Worm (Caenorhabditis elegans) whole organism, L4 larva: ENCODE measurements around the gene str-3.

Experiments used
- F49E8.2 ChIP-seq: sonication (generic microtip); optimal IDR thresholded peaks from 2 replicates; lab custom pipeline; 2016; ENCODE audit warnings: missing compliant biosample characterization, mild to moderate bottlenecking, missing genetic modification characterization, borderline replicate concordance
- ZK546.5 ChIP-seq, 2 experiments: sonication (generic microtip); optimal IDR thresholded peaks; 2 replicates each; lab custom pipeline; 2017; ENCODE audit warnings: missing biosample characterization in 2 of 2, missing genetic modification characterization in 2 of 2
- dmd-9 ChIP-seq: fragments of 200-800 bp; sonication (Bioruptor generic); IDR thresholded peaks from 2 replicates; pipeline ENCODE4 v1.3.6; 2022; ENCODE audit warnings: missing genetic modification reagents, missing genetic modification characterization, missing compliant biosample characterization
- jun-1 ChIP-seq: fragments of 150-350 bp; optimal IDR thresholded peaks from 2 replicates; lab custom pipeline; 2014; ENCODE audit warnings: missing biosample characterization, missing genetic modification reagents, missing genetic modification characterization
- mdl-1 ChIP-seq, 2 experiments: fragments of 150-350 bp in 1 of 2; sonication (generic microtip) in 1 of 2; optimal IDR thresholded peaks; 2 replicates each; lab custom pipeline; 2014 to 2017; ENCODE audit warnings: missing biosample characterization in 2 of 2, missing genetic modification characterization in 2 of 2
- mep-1 ChIP-seq: fragments of 150-350 bp; sonication (generic microtip); optimal IDR thresholded peaks from 3 replicates; lab custom pipeline; 2014; ENCODE audit warnings: missing biosample characterization, missing genetic modification characterization
- nhr-42 ChIP-seq: fragments of 200-800 bp; sonication (Bioruptor generic); IDR thresholded peaks from 2 replicates; pipeline ENCODE4 v1.3.6; 2022; ENCODE audit warnings: missing genetic modification characterization, missing compliant biosample characterization
- nhr-76 ChIP-seq: fragments of 150-350 bp; optimal IDR thresholded peaks from 2 replicates; lab custom pipeline; 2014; ENCODE audit warnings: missing biosample characterization, missing genetic modification characterization
- pqm-1 ChIP-seq: sonication (generic microtip); optimal IDR thresholded peaks from 2 replicates; lab custom pipeline; 2017; ENCODE audit warnings: missing biosample characterization, missing genetic modification characterization
- skn-1 ChIP-seq: fragments of 150-350 bp; optimal IDR thresholded peaks from 2 replicates; lab custom pipeline; 2014; ENCODE audit warnings: missing biosample characterization, missing genetic modification characterization
- zfp-3 ChIP-seq: fragments of 200-800 bp; sonication (Bioruptor generic); conservative IDR thresholded peaks from 2 replicates; pipeline ENCODE4 v1.3.6; 2022; ENCODE audit warnings: missing genetic modification reagents, missing genetic modification characterization, missing compliant biosample characterization
- ztf-11 ChIP-seq: fragments of 150-350 bp; optimal IDR thresholded peaks from 2 replicates; lab custom pipeline; 2014; ENCODE audit warnings: missing biosample characterization, missing genetic modification characterization

- TF ChIP-seq dmd-9 (GFP tag; lab: Robert Waterston, UW), result no peak
- no peak for TF ChIP-seq nhr-42
- no peak for TF ChIP-seq zfp-3 (GFP tag; lab: Robert Waterston, UW)
- TF ChIP-seq mdl-1 (tag; optimal IDR thresholded peaks at IDR 0.05; lab: Kevin White, UChicago), result no peak
- no peak for TF ChIP-seq jun-1 (tag; lab: Kevin White, UChicago)
- no peak for TF ChIP-seq ZK546.5 (tag; optimal IDR thresholded peaks at IDR 0.05; lab: Kevin White, UChicago)
- TF ChIP-seq skn-1 (tag; lab: Kevin White, UChicago), result no peak
- TF ChIP-seq pqm-1 (tag; lab: Kevin White, UChicago), result no peak
- no peak for TF ChIP-seq F49E8.2 (tag; lab: Kevin White, UChicago)
- no peak for TF ChIP-seq mep-1
- no peak for TF ChIP-seq nhr-76 (tag; lab: Kevin White, UChicago)
- no peak for TF ChIP-seq ztf-11
Measured at ce11 chrIV:11068314-11068713, 31.9 kb downstream of the str-3 start.
